Worm (Caenorhabditis elegans): Measurements from ENCODE around the gene F41G3.6.

ce11 chrII:6716638-6717037 lies 26.1 kb upstream of the F41G3.6 start, which contains the start of the genes T14B4.5 and T14B4.20:
- TF ChIP-seq ceh-6 (GFP tag; optimal IDR thresholded peaks at IDR 0.05) (no peak), ets-4 (tag; optimal IDR thresholded peaks at IDR 0.05) (no peak), pqm-1 (tag; optimal IDR thresholded peaks at IDR 0.05) (no peak), pros-1 (tag; optimal IDR thresholded peaks at IDR 0.05) (no peak), dve-1 (tag; optimal IDR thresholded peaks at IDR 0.05) (no peak), nfya-1 (tag; optimal IDR thresholded peaks at IDR 0.05) (no peak), hlh-8 (tag; optimal IDR thresholded peaks at IDR 0.05) (no peak)
